Worm (Caenorhabditis elegans) whole organism, L1 larva: Measurements from ENCODE around the gene Y62H9A.16.

Source experiments
- C04F5.9 ChIP-seq: sonication (generic microtip); optimal IDR thresholded peaks from 2 replicates; lab custom pipeline; 2016; ENCODE audit warnings: missing genetic modification characterization, missing compliant biosample characterization
- F16B12.6 ChIP-seq: fragments of 150-350 bp; optimal IDR thresholded peaks from 2 replicates; lab custom pipeline; 2014; ENCODE audit warnings: missing biosample characterization, missing genetic modification characterization
- Y116A8C.19 ChIP-seq: sonication (generic microtip); optimal IDR thresholded peaks from 2 replicates; lab custom pipeline; 2016; ENCODE audit warnings: missing compliant biosample characterization, missing genetic modification characterization, borderline replicate concordance
- blmp-1 ChIP-seq: fragments of 150-350 bp; optimal IDR thresholded peaks from 2 replicates; lab custom pipeline; 2014; ENCODE audit warnings: missing biosample characterization, missing genetic modification characterization
- ceh-63 ChIP-seq: fragments of 200-800 bp; sonication (Bioruptor generic); optimal IDR thresholded peaks from 2 replicates; lab custom pipeline; 2018; ENCODE audit warnings: mild to moderate bottlenecking, missing genetic modification characterization, missing compliant biosample characterization
- ceh-8 ChIP-seq: fragments of 200-800 bp; sonication (Bioruptor generic); optimal IDR thresholded peaks from 2 replicates; lab custom pipeline; 2018; ENCODE audit warnings: mild to moderate bottlenecking, missing genetic modification characterization, moderate library complexity, missing compliant biosample characterization
- ceh-88 ChIP-seq: fragments of 200-800 bp; sonication (Bioruptor generic); IDR thresholded peaks from 2 replicates; pipeline ENCODE4 v1.3.6; 2022; ENCODE audit warnings: missing genetic modification characterization, missing compliant biosample characterization
- ces-1 ChIP-seq: fragments of 150-350 bp; optimal IDR thresholded peaks from 2 replicates; lab custom pipeline; 2014; ENCODE audit warnings: missing biosample characterization, missing genetic modification reagents, missing genetic modification characterization
- dpl-1 ChIP-seq, 3 experiments: fragments of 150-350 bp in 2 of 3; sonication (generic microtip) in 1 of 3; optimal IDR thresholded peaks; 2 replicates each; lab custom pipeline; 2014 to 2017; ENCODE audit warnings: missing biosample characterization in 3 of 3, missing genetic modification characterization in 3 of 3, missing genetic modification reagents in 3 of 3
- dsc-1 ChIP-seq: sonication (generic microtip); optimal IDR thresholded peaks from 2 replicates; lab custom pipeline; 2016; ENCODE audit warnings: mild to moderate bottlenecking, missing genetic modification characterization, missing compliant biosample characterization
- egl-27 ChIP-seq, 2 experiments: fragments of 150-350 bp in 1 of 2; sonication (generic microtip); optimal IDR thresholded peaks; 3 replicates each; lab custom pipeline; 2017 to 2018; ENCODE audit warnings: missing biosample characterization in 2 of 2, missing genetic modification characterization in 2 of 2, missing genetic modification reagents in 2 of 2
- elt-2 ChIP-seq: sonication (generic microtip); optimal IDR thresholded peaks from 2 replicates; lab custom pipeline; 2016; ENCODE audit warnings: missing genetic modification characterization, mild to moderate bottlenecking, inconsistent platforms, missing compliant biosample characterization, missing genetic modification reagents
- elt-3 ChIP-seq, 6 experiments: fragments of 150-350 bp in 1 of 6; sonication (generic microtip); optimal IDR thresholded peaks; 2 replicates each; lab custom pipeline; 2017 to 2018; ENCODE audit warnings: missing biosample characterization in 6 of 6, missing genetic modification characterization in 6 of 6, inconsistent platforms in 1 of 6
- fkh-8 ChIP-seq: sonication (generic microtip); optimal IDR thresholded peaks from 2 replicates; lab custom pipeline; 2016; ENCODE audit warnings: mild to moderate bottlenecking, missing genetic modification characterization, missing compliant biosample characterization
- hlh-17 ChIP-seq: fragments of 200-800 bp; sonication (Bioruptor generic); optimal IDR thresholded peaks from 2 replicates; lab custom pipeline; 2018; ENCODE audit warnings: missing genetic modification characterization, mild to moderate bottlenecking, missing compliant biosample characterization, moderate library complexity, borderline replicate concordance
- irx-1 ChIP-seq: sonication (generic microtip); optimal IDR thresholded peaks from 2 replicates; lab custom pipeline; 2016; ENCODE audit warnings: missing genetic modification characterization, missing compliant biosample characterization
- lin-14 ChIP-seq: fragments of 200-800 bp; sonication (Bioruptor generic); optimal IDR thresholded peaks from 2 replicates; lab custom pipeline; 2018; ENCODE audit warnings: mild to moderate bottlenecking, missing genetic modification characterization, moderate library complexity, missing compliant biosample characterization
- lin-15B ChIP-seq: fragments of 150-350 bp; sonication (generic microtip); optimal IDR thresholded peaks from 3 replicates; lab custom pipeline; 2014; ENCODE audit warnings: missing biosample characterization, missing genetic modification characterization
- lir-3 ChIP-seq: sonication (generic microtip); optimal IDR thresholded peaks from 2 replicates; lab custom pipeline; 2016; ENCODE audit warnings: mild to moderate bottlenecking, missing genetic modification characterization, moderate library complexity, missing compliant biosample characterization; ENCODE audit not compliant: poor library complexity
- nhr-11 ChIP-seq: fragments of 150-350 bp; optimal IDR thresholded peaks from 2 replicates; lab custom pipeline; 2014; ENCODE audit warnings: missing biosample characterization, missing genetic modification characterization
- nhr-12 ChIP-seq: sonication (generic microtip); optimal IDR thresholded peaks from 2 replicates; lab custom pipeline; 2017; ENCODE audit warnings: missing biosample characterization, missing genetic modification characterization
- nhr-19 ChIP-seq: fragments of 200-800 bp; sonication (Bioruptor generic); conservative IDR thresholded peaks from 2 replicates; pipeline ENCODE4 v1.3.6; 2022; ENCODE audit warnings: missing genetic modification characterization, missing compliant biosample characterization
- nhr-20 ChIP-seq: sonication (generic microtip); optimal IDR thresholded peaks from 2 replicates; lab custom pipeline; 2016; ENCODE audit warnings: mild to moderate bottlenecking, missing genetic modification characterization, missing compliant biosample characterization
- nhr-237 ChIP-seq: fragments of 150-350 bp; optimal IDR thresholded peaks from 2 replicates; lab custom pipeline; 2014; ENCODE audit warnings: missing biosample characterization, missing genetic modification characterization
- nhr-28 ChIP-seq: fragments of 150-350 bp; optimal IDR thresholded peaks from 2 replicates; lab custom pipeline; 2014; ENCODE audit warnings: missing biosample characterization, missing genetic modification characterization
- nhr-47 ChIP-seq: sonication (generic microtip); optimal IDR thresholded peaks from 2 replicates; lab custom pipeline; 2016; ENCODE audit warnings: mild to moderate bottlenecking, missing genetic modification characterization, moderate library complexity, missing compliant biosample characterization
- nhr-76 ChIP-seq: sonication (generic microtip); optimal IDR thresholded peaks from 2 replicates; lab custom pipeline; 2017; ENCODE audit warnings: missing biosample characterization, missing genetic modification characterization
- nhr-77 ChIP-seq: fragments of 150-350 bp; optimal IDR thresholded peaks from 2 replicates; lab custom pipeline; 2014; ENCODE audit warnings: missing biosample characterization, missing genetic modification characterization
- nhr-85 ChIP-seq: sonication (generic microtip); peaks from one replicate; lab custom pipeline; 2016; ENCODE audit warnings: missing genetic modification characterization, inconsistent platforms, missing compliant biosample characterization
- nhr-90 ChIP-seq: sonication (generic microtip); optimal IDR thresholded peaks from 2 replicates; lab custom pipeline; 2016; ENCODE audit warnings: mild to moderate bottlenecking, missing genetic modification characterization, missing compliant biosample characterization; ENCODE audit not compliant: poor library complexity
- pqm-1 ChIP-seq: sonication (generic microtip); optimal IDR thresholded peaks from 3 replicates; lab custom pipeline; 2017; ENCODE audit warnings: missing biosample characterization, missing genetic modification characterization
- swsn-7 ChIP-seq: sonication (generic microtip); optimal IDR thresholded peaks from 2 replicates; lab custom pipeline; 2016; ENCODE audit warnings: missing genetic modification characterization, missing compliant biosample characterization
- tbx-2 ChIP-seq: sonication (generic microtip); optimal IDR thresholded peaks from 2 replicates; lab custom pipeline; 2016; ENCODE audit warnings: missing genetic modification characterization, missing compliant biosample characterization
- unc-30 ChIP-seq: sonication (generic microtip); optimal IDR thresholded peaks from 2 replicates; lab custom pipeline; 2017; ENCODE audit warnings: missing biosample characterization, missing genetic modification characterization
- unc-62 ChIP-seq: fragments of 150-350 bp; optimal IDR thresholded peaks from 2 replicates; lab custom pipeline; 2014; ENCODE audit warnings: missing biosample characterization, missing genetic modification reagents, missing genetic modification characterization
- xbp-1 ChIP-seq: sonication (generic microtip); optimal IDR thresholded peaks from 2 replicates; lab custom pipeline; 2016; ENCODE audit warnings: missing genetic modification characterization, missing compliant biosample characterization
- zip-4 ChIP-seq: fragments of 200-800 bp; sonication (Bioruptor generic); optimal IDR thresholded peaks from 2 replicates; lab custom pipeline; 2018; ENCODE audit warnings: mild to moderate bottlenecking, missing genetic modification characterization, moderate library complexity, missing compliant biosample characterization
- ztf-11 ChIP-seq, 2 experiments: sonication (generic microtip); optimal IDR thresholded peaks; 2 replicates each; lab custom pipeline; 2016 to 2017; ENCODE audit warnings: missing genetic modification characterization in 2 of 2, missing biosample characterization in 1 of 2, missing compliant biosample characterization in 1 of 2

Gene Y62H9A.16

DNA sequence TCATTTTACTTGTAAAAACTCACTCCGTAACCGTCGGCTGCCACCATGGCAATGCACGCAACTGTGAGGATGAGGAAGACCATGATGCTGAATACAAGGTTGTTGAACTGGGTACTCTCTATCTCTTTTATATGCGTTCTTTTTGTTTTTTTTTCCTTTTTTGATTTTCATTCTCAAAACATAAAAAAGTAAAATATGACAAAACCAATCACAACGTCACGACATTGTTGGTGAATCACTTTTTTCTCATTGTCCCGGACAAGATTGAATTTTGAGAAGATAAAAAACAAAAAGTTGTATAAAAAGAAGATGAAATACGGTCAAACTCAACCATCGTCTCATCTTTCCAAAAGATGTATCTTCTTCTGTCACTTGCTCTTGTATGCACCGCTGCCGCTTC, 35.3 kb upstream of the Y62H9A.16 start, which contains the start of the genes Y62H9A.5 and ule-5:
Gene Y62H9A.5, minus strand, starts transcription at position 101 of the 400 bp plus-strand sequence.
Gene ule-5, plus strand, starts transcription at position 328 of the 400 bp plus-strand sequence.
- TF ChIP-seq ceh-8 (GFP tag; lab: Kevin White, UChicago): no peak
- TF ChIP-seq ces-1 (GFP tag; lab: Kevin White, UChicago): no peak
- TF ChIP-seq nhr-90 (tag; lab: Kevin White, UChicago): no peak
- TF ChIP-seq nhr-77 (tag; lab: Kevin White, UChicago): no peak
- TF ChIP-seq ceh-63 (GFP tag; lab: Kevin White, UChicago): no peak
- no peak for TF ChIP-seq Y116A8C.19 (tag; lab: Kevin White, UChicago)
- no peak for TF ChIP-seq nhr-11 (tag; lab: Kevin White, UChicago)
- no peak for TF ChIP-seq lin-15B (tag; lab: Kevin White, UChicago)
- TF ChIP-seq nhr-237 (tag; lab: Kevin White, UChicago): no peak
- TF ChIP-seq xbp-1 (tag; lab: Kevin White, UChicago): no peak
- no peak for TF ChIP-seq lin-14
- no peak for TF ChIP-seq dpl-1 (GFP tag; optimal IDR thresholded peaks at IDR 0.05; lab: Kevin White, UChicago)
- no peak for TF ChIP-seq egl-27 (tag; optimal IDR thresholded peaks at IDR 0.05; lab: Kevin White, UChicago)
- TF ChIP-seq nhr-20 (tag; lab: Kevin White, UChicago): no peak
- no peak for TF ChIP-seq nhr-85 (tag; lab: Kevin White, UChicago)

DNA sequence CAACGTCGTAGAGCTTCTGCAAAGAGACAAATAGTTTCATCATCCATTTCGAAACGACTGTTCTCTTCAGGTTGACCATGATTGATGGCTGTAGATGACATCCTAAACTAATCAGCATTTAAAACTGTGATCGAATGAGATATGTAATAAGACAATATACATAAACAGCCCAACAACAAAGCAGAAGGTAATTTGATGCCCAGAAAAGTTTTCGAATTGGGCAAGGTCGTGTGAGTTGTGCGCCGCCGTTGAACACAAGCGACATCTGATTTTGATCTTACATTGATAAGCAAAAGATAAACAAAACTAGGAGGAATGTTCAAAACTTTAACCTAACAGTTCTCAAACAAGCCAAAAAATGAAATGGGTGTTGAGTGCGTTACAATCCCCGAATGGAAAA, 32.5 kb upstream of the Y62H9A.16 start, which contains the start of gene Y62H9A.7:
Gene Y62H9A.7, minus strand, starts transcription at position 101 of the 400 bp plus-strand sequence.
- TF ChIP-seq dpl-1 (GFP tag; optimal IDR thresholded peaks at IDR 0.05; lab: Kevin White, UChicago) (no peak), hlh-17 (GFP tag; lab: Kevin White, UChicago) (no peak), nhr-77 (tag; lab: Kevin White, UChicago) (no peak), ceh-63 (GFP tag; lab: Kevin White, UChicago) (no peak), fkh-8 (tag; lab: Kevin White, UChicago) (no peak), elt-3 (tag; optimal IDR thresholded peaks at IDR 0.05; lab: Kevin White, UChicago) (no peak), blmp-1 (tag; lab: Kevin White, UChicago) (no peak), ztf-11 (tag; optimal IDR thresholded peaks at IDR 0.05; lab: Kevin White, UChicago) (no peak), nhr-19 (GFP tag; lab: Robert Waterston, UW) (no peak), nhr-76 (tag; lab: Kevin White, UChicago) (no peak), unc-62 (GFP tag; lab: Kevin White, UChicago) (no peak), F16B12.6 (tag; lab: Kevin White, UChicago) (no peak), nhr-28 (tag; lab: Kevin White, UChicago) (no peak), Y116A8C.19 (tag; lab: Kevin White, UChicago) (no peak), lir-3 (tag; lab: Kevin White, UChicago) (no peak), swsn-7 (tag; lab: Kevin White, UChicago) (no peak)

DNA sequence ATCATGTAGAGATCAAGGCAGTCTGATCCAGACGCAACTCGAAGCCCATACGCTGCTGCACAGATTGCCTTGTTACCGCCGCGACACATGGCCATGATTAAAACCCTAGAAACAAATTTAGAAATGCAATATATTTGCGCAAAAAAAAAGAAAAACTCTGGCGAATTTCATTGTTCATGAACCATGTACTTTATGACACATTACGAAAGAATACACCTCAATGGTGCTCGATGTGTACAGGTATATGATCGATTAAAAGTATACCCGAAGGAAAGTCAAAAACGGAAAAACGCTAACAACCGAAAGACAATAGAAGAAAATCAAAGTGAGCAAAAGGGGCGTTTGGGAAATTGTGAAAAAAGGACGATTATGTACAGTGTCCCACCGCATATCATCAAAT, 25.8 kb upstream of the Y62H9A.16 start, which contains the start of gene Y62H9A.8:
Gene Y62H9A.8, minus strand, starts transcription at position 101 of the 400 bp plus-strand sequence.
- TF ChIP-seq pqm-1: no peak
- no peak for TF ChIP-seq nhr-20 (tag; lab: Kevin White, UChicago)
- TF ChIP-seq nhr-11 (tag; lab: Kevin White, UChicago): no peak
- TF ChIP-seq F16B12.6 (tag; lab: Kevin White, UChicago): no peak
- no peak for TF ChIP-seq ceh-88 (GFP tag; lab: Robert Waterston, UW)
- no peak for TF ChIP-seq irx-1 (tag; lab: Kevin White, UChicago)
- no peak for TF ChIP-seq nhr-47 (tag; lab: Kevin White, UChicago)
- no peak for TF ChIP-seq dsc-1
- no peak for TF ChIP-seq dpl-1 (GFP tag; optimal IDR thresholded peaks at IDR 0.05; lab: Kevin White, UChicago)
- TF ChIP-seq C04F5.9 (tag; lab: Kevin White, UChicago): no peak
- TF ChIP-seq unc-62 (GFP tag; lab: Kevin White, UChicago): no peak
- TF ChIP-seq unc-30: no peak
- no peak for TF ChIP-seq nhr-237 (tag; lab: Kevin White, UChicago)
- TF ChIP-seq zip-4 (GFP tag; lab: Kevin White, UChicago): no peak
- no peak for TF ChIP-seq ztf-11 (tag; optimal IDR thresholded peaks at IDR 0.05; lab: Kevin White, UChicago)
- no peak for TF ChIP-seq nhr-12
- no peak for TF ChIP-seq elt-2 (tag; lab: Kevin White, UChicago)
- TF ChIP-seq tbx-2 (tag; lab: Kevin White, UChicago): no peak
